Fruit fly (Drosophila melanogaster) S2 (cell line): Measurements from ENCODE around the gene CG13950.

Experiments used
- CG8478 ChIP-seq: fragments of >200 bp; optimal IDR thresholded peaks from 2 replicates; lab custom pipeline; 2018
- CTCF ChIP-seq, 2 experiments: fragments of >200 bp; optimal IDR thresholded peaks; 2 replicates each; lab custom pipeline; 2018

DNA sequence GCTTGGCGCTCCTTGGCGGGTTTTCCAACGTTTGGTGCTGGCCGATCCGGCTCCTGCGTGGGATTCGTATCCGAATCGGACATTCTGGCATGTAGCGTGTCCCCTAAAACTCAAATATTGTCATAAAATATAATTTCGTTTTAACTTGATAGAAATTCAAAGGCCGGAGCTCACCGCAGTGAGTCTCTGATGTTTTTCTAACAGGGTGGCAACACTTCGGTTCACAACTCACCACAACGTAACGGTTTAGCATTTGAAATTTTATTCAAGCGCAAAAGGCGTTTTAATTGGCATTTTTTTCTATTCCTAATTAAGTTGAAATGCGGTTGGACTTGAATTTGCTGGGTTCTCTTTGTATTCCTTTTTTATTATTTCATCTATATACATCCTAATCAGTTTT, 25.0 kb downstream of the CG13950 start, which contains the start of gene CG15824:
- TF ChIP-seq CTCF (optimal IDR thresholded peaks at IDR 0.05; lab: Kevin White, UChicago) (peak; percentile 37 to 39), CG8478 (lab: Kevin White, UChicago) (no peak)
